Worm (Caenorhabditis elegans): ENCODE results near the gene Y71H2AM.3.

The Y71H2AM.3 gene

ce11 chrIII:2817847-2818246 lies 12.6 kb downstream of the Y71H2AM.3 start:
- TF ChIP-seq F13C5.2 (tag; optimal IDR thresholded peaks at IDR 0.05) (no peak), pes-1 (GFP tag; IDR thresholded peaks at IDR 0.05) (no peak), ama-1 (optimal IDR thresholded peaks at IDR 0.05) (no peak), tra-4 (tag; optimal IDR thresholded peaks at IDR 0.05) (no peak), B0310.2 (tag; optimal IDR thresholded peaks at IDR 0.05) (no peak), hmbx-1 (tag; optimal IDR thresholded peaks at IDR 0.05) (no peak), sea-1 (GFP tag; conservative IDR thresholded peaks at IDR 0.05) (no peak), tbx-37 (GFP tag; conservative IDR thresholded peaks at IDR 0.05) (no peak), ceh-13 (GFP tag; optimal IDR thresholded peaks at IDR 0.05) (no peak), aly-1 (tag; optimal IDR thresholded peaks at IDR 0.05) (no peak), tbx-11 (GFP tag; IDR thresholded peaks at IDR 0.05) (no peak), hmg-4 (GFP tag; optimal IDR thresholded peaks at IDR 0.05) (no peak), ets-7 (tag; optimal IDR thresholded peaks at IDR 0.05) (no peak), scrt-1 (GFP tag; IDR thresholded peaks at IDR 0.05) (no peak), flt-1 (GFP tag; IDR thresholded peaks at IDR 0.05) (no peak), hnd-1 (tag; optimal IDR thresholded peaks at IDR 0.05) (no peak), ceh-36 (tag; optimal IDR thresholded peaks at IDR 0.05) (no peak)

- TF ChIP-seq tbx-37 (GFP tag; conservative IDR thresholded peaks at IDR 0.05): no peak
Measured at ce11 chrIII:2818980-2819379, 13.8 kb downstream of the Y71H2AM.3 start, which contains the start of gene pipp-4P. Gene pipp-4P (plus strand): TSS chrIII:2819280.

ce11 chrIII:2826770-2827169 lies 21.5 kb downstream of the Y71H2AM.3 start, which contains the start of gene Y71H2AM.1:
Gene Y71H2AM.1 (plus strand): TSS chrIII:2827070.
- no peak for TF ChIP-seq flt-1 (GFP tag; IDR thresholded peaks at IDR 0.05)
- no peak for TF ChIP-seq ceh-36 (tag; optimal IDR thresholded peaks at IDR 0.05)
- no peak for TF ChIP-seq B0310.2 (tag; optimal IDR thresholded peaks at IDR 0.05)
- no peak for TF ChIP-seq ceh-13 (GFP tag; optimal IDR thresholded peaks at IDR 0.05)
- TF ChIP-seq tbx-11 (GFP tag; IDR thresholded peaks at IDR 0.05): no peak
- no peak for TF ChIP-seq pes-1 (GFP tag; IDR thresholded peaks at IDR 0.05)

ce11 chrIII:2832483-2832882 lies 27.3 kb downstream of the Y71H2AM.3 start, which contains the start of gene Y71H2AM.29:
Gene Y71H2AM.29 (plus strand): TSS chrIII:2832783.
- TF ChIP-seq ceh-36 (tag; optimal IDR thresholded peaks at IDR 0.05): no peak
- TF ChIP-seq tra-4 (tag; optimal IDR thresholded peaks at IDR 0.05): no peak
- no peak for TF ChIP-seq pes-1 (GFP tag; IDR thresholded peaks at IDR 0.05)
- TF ChIP-seq tbx-37 (GFP tag; conservative IDR thresholded peaks at IDR 0.05): no peak
- TF ChIP-seq scrt-1 (GFP tag; IDR thresholded peaks at IDR 0.05): no peak
- TF ChIP-seq ets-7 (tag; optimal IDR thresholded peaks at IDR 0.05): no peak
- no peak for TF ChIP-seq F13C5.2 (tag; optimal IDR thresholded peaks at IDR 0.05)
- no peak for TF ChIP-seq sea-1 (GFP tag; conservative IDR thresholded peaks at IDR 0.05)
- TF ChIP-seq ama-1 (optimal IDR thresholded peaks at IDR 0.05): no peak
- TF ChIP-seq B0310.2 (tag; optimal IDR thresholded peaks at IDR 0.05): no peak
- TF ChIP-seq aly-1 (tag; optimal IDR thresholded peaks at IDR 0.05): no peak
- no peak for TF ChIP-seq hmg-4 (GFP tag; optimal IDR thresholded peaks at IDR 0.05)
- TF ChIP-seq hmbx-1 (tag; optimal IDR thresholded peaks at IDR 0.05): no peak
- TF ChIP-seq flt-1 (GFP tag; IDR thresholded peaks at IDR 0.05): no peak
- no peak for TF ChIP-seq ceh-13 (GFP tag; optimal IDR thresholded peaks at IDR 0.05)
- TF ChIP-seq hnd-1 (tag; optimal IDR thresholded peaks at IDR 0.05): no peak
- TF ChIP-seq tbx-11 (GFP tag; IDR thresholded peaks at IDR 0.05): no peak

ce11 chrIII:2834363-2834762 lies 29.1 kb downstream of the Y71H2AM.3 start, which contains the start of gene txdc-17:
Gene txdc-17 (plus strand): TSS chrIII:2834663.
- TF ChIP-seq tbx-37 (GFP tag; conservative IDR thresholded peaks at IDR 0.05) (no peak), hmg-4 (GFP tag; optimal IDR thresholded peaks at IDR 0.05) (no peak), B0310.2 (tag; optimal IDR thresholded peaks at IDR 0.05) (no peak), ama-1 (optimal IDR thresholded peaks at IDR 0.05) (no peak), tra-4 (tag; optimal IDR thresholded peaks at IDR 0.05) (no peak), tbx-11 (GFP tag; IDR thresholded peaks at IDR 0.05) (no peak), F13C5.2 (tag; optimal IDR thresholded peaks at IDR 0.05) (no peak), ceh-36 (tag; optimal IDR thresholded peaks at IDR 0.05) (no peak), hmbx-1 (tag; optimal IDR thresholded peaks at IDR 0.05) (no peak), pes-1 (GFP tag; IDR thresholded peaks at IDR 0.05) (no peak), aly-1 (tag; optimal IDR thresholded peaks at IDR 0.05) (no peak), flt-1 (GFP tag; IDR thresholded peaks at IDR 0.05) (no peak), hnd-1 (tag; optimal IDR thresholded peaks at IDR 0.05) (no peak), scrt-1 (GFP tag; IDR thresholded peaks at IDR 0.05) (no peak), ceh-13 (GFP tag; optimal IDR thresholded peaks at IDR 0.05) (no peak), sea-1 (GFP tag; conservative IDR thresholded peaks at IDR 0.05) (no peak), ets-7 (tag; optimal IDR thresholded peaks at IDR 0.05) (no peak)

ce11 chrIII:2834998-2835397 lies 29.8 kb downstream of the Y71H2AM.3 start:
- no peak for TF ChIP-seq ama-1 (optimal IDR thresholded peaks at IDR 0.05)
- no peak for TF ChIP-seq hnd-1 (tag; optimal IDR thresholded peaks at IDR 0.05)
- no peak for TF ChIP-seq hmg-4 (GFP tag; optimal IDR thresholded peaks at IDR 0.05)
- TF ChIP-seq hmbx-1 (tag; optimal IDR thresholded peaks at IDR 0.05): no peak
- TF ChIP-seq ceh-13 (GFP tag; optimal IDR thresholded peaks at IDR 0.05): no peak
- TF ChIP-seq tra-4 (tag; optimal IDR thresholded peaks at IDR 0.05): no peak
- TF ChIP-seq B0310.2 (tag; optimal IDR thresholded peaks at IDR 0.05): no peak
- TF ChIP-seq flt-1 (GFP tag; IDR thresholded peaks at IDR 0.05): no peak
- no peak for TF ChIP-seq aly-1 (tag; optimal IDR thresholded peaks at IDR 0.05)
- no peak for TF ChIP-seq ets-7 (tag; optimal IDR thresholded peaks at IDR 0.05)
- no peak for TF ChIP-seq ceh-36 (tag; optimal IDR thresholded peaks at IDR 0.05)
- no peak for TF ChIP-seq tbx-37 (GFP tag; conservative IDR thresholded peaks at IDR 0.05)
- TF ChIP-seq scrt-1 (GFP tag; IDR thresholded peaks at IDR 0.05): no peak
- no peak for TF ChIP-seq pes-1 (GFP tag; IDR thresholded peaks at IDR 0.05)
- no peak for TF ChIP-seq tbx-11 (GFP tag; IDR thresholded peaks at IDR 0.05)
- TF ChIP-seq sea-1 (GFP tag; conservative IDR thresholded peaks at IDR 0.05): no peak

ce11 chrIII:2836339-2836738 lies 31.1 kb downstream of the Y71H2AM.3 start, which contains the start of gene josd-1:
Gene josd-1 (plus strand): TSS chrIII:2836639.
- TF ChIP-seq sea-1 (GFP tag; conservative IDR thresholded peaks at IDR 0.05) (no peak), tbx-37 (GFP tag; conservative IDR thresholded peaks at IDR 0.05) (no peak), ceh-13 (GFP tag; optimal IDR thresholded peaks at IDR 0.05) (no peak), ama-1 (optimal IDR thresholded peaks at IDR 0.05) (no peak), hnd-1 (tag; optimal IDR thresholded peaks at IDR 0.05) (no peak), hmg-4 (GFP tag; optimal IDR thresholded peaks at IDR 0.05) (no peak), aly-1 (tag; optimal IDR thresholded peaks at IDR 0.05) (no peak), tra-4 (tag; optimal IDR thresholded peaks at IDR 0.05) (no peak), pes-1 (GFP tag; IDR thresholded peaks at IDR 0.05) (no peak), B0310.2 (tag; optimal IDR thresholded peaks at IDR 0.05) (no peak), flt-1 (GFP tag; IDR thresholded peaks at IDR 0.05) (no peak), tbx-11 (GFP tag; IDR thresholded peaks at IDR 0.05) (no peak), ceh-36 (tag; optimal IDR thresholded peaks at IDR 0.05) (no peak), hmbx-1 (tag; optimal IDR thresholded peaks at IDR 0.05) (no peak), scrt-1 (GFP tag; IDR thresholded peaks at IDR 0.05) (no peak), F13C5.2 (tag; optimal IDR thresholded peaks at IDR 0.05) (no peak), ets-7 (tag; optimal IDR thresholded peaks at IDR 0.05) (no peak)

Measured in whole organism, early embryonic.